Fruit fly (Drosophila melanogaster): ENCODE measurements around the gene h-cup.

DNA sequence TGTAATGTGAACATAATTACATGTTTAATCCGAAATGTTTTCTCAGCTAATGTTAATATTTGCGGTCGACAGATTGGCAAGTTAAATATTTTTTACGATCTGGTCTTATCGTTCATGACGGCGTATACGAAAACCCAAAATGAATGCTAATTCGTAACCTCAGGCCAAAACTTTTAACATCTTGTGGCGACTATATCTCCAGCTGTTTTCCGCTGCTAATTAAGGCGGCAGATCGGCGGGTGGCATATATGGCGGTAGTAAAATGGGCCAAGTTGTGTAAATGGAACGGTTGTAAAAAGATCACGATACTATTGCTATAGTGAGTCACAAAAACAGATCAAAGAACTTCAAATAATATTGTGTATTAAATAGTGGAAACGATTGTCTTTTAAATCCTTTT is 23.6 kb upstream of the h-cup start:
- TF ChIP-seq ttk (optimal IDR thresholded peaks at IDR 0.05) = no peak
- no peak for TF ChIP-seq h (optimal IDR thresholded peaks at IDR 0.05)
- TF ChIP-seq Sin3A (optimal IDR thresholded peaks at IDR 0.05) = no peak

All from Kc167 (cell line).